Fruit fly (Drosophila melanogaster): ENCODE results near the gene CG3226.

CG3226 gene

DNA sequence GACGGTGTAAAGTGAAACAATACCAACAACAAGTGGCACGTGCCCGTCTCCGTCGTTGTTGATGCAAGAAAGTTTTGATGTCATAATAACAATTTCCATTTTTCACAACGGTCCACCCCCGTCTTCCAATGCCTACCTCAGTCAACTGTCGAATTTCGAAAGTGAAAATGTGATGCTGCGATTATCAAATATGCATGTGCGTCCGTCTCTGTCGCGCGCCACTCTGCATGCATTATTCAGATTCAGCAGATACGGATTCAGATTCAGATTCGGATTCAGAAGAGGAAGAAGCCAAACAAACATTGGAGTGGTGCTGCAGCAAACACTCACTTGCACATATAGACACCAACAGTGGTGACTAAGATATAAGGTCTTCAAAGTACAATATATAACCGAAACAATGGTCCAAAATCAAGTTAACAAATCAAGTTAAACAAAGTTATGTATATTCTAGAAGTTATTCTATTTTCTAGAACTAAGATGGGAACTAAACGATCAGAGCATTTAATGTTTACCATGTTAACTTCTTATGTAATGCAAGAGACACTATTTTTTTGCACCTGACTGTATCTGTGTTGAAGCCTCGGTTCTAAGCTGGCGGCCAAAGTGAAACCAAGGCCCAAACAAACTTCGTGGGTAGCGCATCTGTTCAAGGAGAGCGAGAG is 11.3 kb downstream of the CG3226 start (continued):
- no peak for TF ChIP-seq Bteb2 (GFP tag; optimal IDR thresholded peaks at IDR 0.05)
- no peak for TF ChIP-seq CG8944 (GFP tag; optimal IDR thresholded peaks at IDR 0.05)
- TF ChIP-seq pros (GFP tag; optimal IDR thresholded peaks at IDR 0.05): no peak
- no peak for TF ChIP-seq Hmx (GFP tag; optimal IDR thresholded peaks at IDR 0.05)
- no peak for TF ChIP-seq org-1 (GFP tag; optimal IDR thresholded peaks at IDR 0.05)
- no peak for TF ChIP-seq Bgb (GFP tag; IDR thresholded peaks at IDR 0.05; ENCODE audit: partially characterized antibody)
- TF ChIP-seq pfk (GFP tag; optimal IDR thresholded peaks at IDR 0.05): no peak
- peak; percentile 68 for TF ChIP-seq Xrp1 (GFP tag; IDR thresholded peaks at IDR 0.05)
- TF ChIP-seq CG4854 (GFP tag; optimal IDR thresholded peaks at IDR 0.05): no peak
- TF ChIP-seq ara (GFP tag; IDR thresholded peaks at IDR 0.05): peak; percentile 56; the same call in 1 of the 2 replicates
- TF ChIP-seq CG17568 (GFP tag; optimal IDR thresholded peaks at IDR 0.05): no peak
- TF ChIP-seq CG1233 (GFP tag; optimal IDR thresholded peaks at IDR 0.05): peak; percentile 35
- TF ChIP-seq CG13296 (GFP tag; optimal IDR thresholded peaks at IDR 0.05): no peak
- TF ChIP-seq Eip74EF (GFP tag; optimal IDR thresholded peaks at IDR 0.05): no peak
- TF ChIP-seq tll (GFP tag; optimal IDR thresholded peaks at IDR 0.05): no peak
- TF ChIP-seq trem (tag; optimal IDR thresholded peaks at IDR 0.05): peak; percentile 42
- TF ChIP-seq Gsc (GFP tag; IDR thresholded peaks at IDR 0.05): no peak
- no peak for TF ChIP-seq tna (GFP tag; IDR thresholded peaks at IDR 0.05; ENCODE audit: partially characterized antibody)
- no peak for TF ChIP-seq tio (GFP tag; optimal IDR thresholded peaks at IDR 0.05)
- no peak for TF ChIP-seq Lpt (GFP tag; optimal IDR thresholded peaks at IDR 0.05)
- peak; percentile 15 for TF ChIP-seq CoRest (tag; optimal IDR thresholded peaks at IDR 0.05)
- no peak for TF ChIP-seq Hand (GFP tag; optimal IDR thresholded peaks at IDR 0.05)
- TF ChIP-seq Stat92E (GFP tag; optimal IDR thresholded peaks at IDR 0.05): no peak
- no peak for TF ChIP-seq CG12104 (GFP tag; optimal IDR thresholded peaks at IDR 0.05)
- TF ChIP-seq CG1792 (GFP tag; optimal IDR thresholded peaks at IDR 0.05): no peak
- no peak for TF ChIP-seq CG17802 (tag; optimal IDR thresholded peaks at IDR 0.05)
- TF ChIP-seq ato (GFP tag; IDR thresholded peaks at IDR 0.05; ENCODE audit: partially characterized antibody): no peak
- no peak for TF ChIP-seq ftz-f1 (GFP tag; optimal IDR thresholded peaks at IDR 0.05)
- TF ChIP-seq CG2116 (GFP tag; optimal IDR thresholded peaks at IDR 0.05): no peak
- TF ChIP-seq CG33557 (GFP tag; optimal IDR thresholded peaks at IDR 0.05): peak; percentile 28
- TF ChIP-seq CG15601 (tag; optimal IDR thresholded peaks at IDR 0.05): no peak
- TF ChIP-seq unpg (GFP tag; optimal IDR thresholded peaks at IDR 0.05): peak; percentile 53
- no peak for TF ChIP-seq CG17912 (GFP tag; optimal IDR thresholded peaks at IDR 0.05)
- no peak for TF ChIP-seq dan (GFP tag; IDR thresholded peaks at IDR 0.05)
- TF ChIP-seq CG2678 (tag; optimal IDR thresholded peaks at IDR 0.05): peak; percentile 42
- no peak for TF ChIP-seq br (optimal IDR thresholded peaks at IDR 0.05)
- TF ChIP-seq CG18476 (GFP tag; optimal IDR thresholded peaks at IDR 0.05): no peak
- TF ChIP-seq caup (GFP tag; optimal IDR thresholded peaks at IDR 0.05; ENCODE audit: severe bottlenecking): no peak
- TF ChIP-seq Ets97D (GFP tag; optimal IDR thresholded peaks at IDR 0.05): no peak
- no peak for TF ChIP-seq CG7357 (GFP tag; IDR thresholded peaks at IDR 0.05)
- TF ChIP-seq al (GFP tag; IDR thresholded peaks at IDR 0.05): no peak
- peak; percentile 82 for TF ChIP-seq Blimp-1 (GFP tag; optimal IDR thresholded peaks at IDR 0.05)
- TF ChIP-seq Hr51 (GFP tag; optimal IDR thresholded peaks at IDR 0.05): peak in 1 of 2 experiments; percentile 31
- peak; percentile 21 for TF ChIP-seq nau (GFP tag; optimal IDR thresholded peaks at IDR 0.05)
- peak; percentile 38 for TF ChIP-seq dmrt99B (tag; optimal IDR thresholded peaks at IDR 0.05)
- peak; percentile 49 for TF ChIP-seq phol (tag; optimal IDR thresholded peaks at IDR 0.05)
- TF ChIP-seq CG10147 (GFP tag; optimal IDR thresholded peaks at IDR 0.05): no peak
- TF ChIP-seq Atf-2 (GFP tag; optimal IDR thresholded peaks at IDR 0.05): no peak

Measured in whole organism, embryonic.